Fruit fly (Drosophila melanogaster): Measurements from ENCODE around the gene Gr36b.

DNA sequence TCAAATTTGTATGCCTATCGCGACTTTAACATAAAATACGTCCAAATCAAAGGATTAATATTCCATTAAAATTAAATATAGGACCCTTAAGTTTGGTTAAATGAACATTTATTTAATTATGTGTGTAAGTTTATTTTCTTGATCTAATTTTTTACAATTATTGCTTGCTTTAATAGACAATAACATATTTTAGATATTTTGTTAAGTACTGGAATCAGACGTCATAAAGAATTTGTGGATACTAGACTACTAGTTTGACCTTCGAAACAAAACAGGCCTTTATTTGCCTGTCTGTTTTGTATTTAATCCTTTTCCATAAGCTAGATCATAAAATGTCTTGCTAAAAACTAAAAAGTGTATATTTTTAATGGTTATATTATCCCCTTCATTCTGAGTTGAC, 5.4 kb upstream of the Gr36b start, which contains the start of gene CG34169:
- TF ChIP-seq CG16779 (tag; optimal IDR thresholded peaks at IDR 0.05) (no peak), net (GFP tag; optimal IDR thresholded peaks at IDR 0.05) (no peak), dsx (GFP tag; optimal IDR thresholded peaks at IDR 0.05; ENCODE audit: poor library complexity, severe bottlenecking) (no peak), Gug (GFP tag; IDR thresholded peaks at IDR 0.05) (no peak), Sox102F (GFP tag; optimal IDR thresholded peaks at IDR 0.05) (no peak), acj6 (GFP tag; optimal IDR thresholded peaks at IDR 0.05) (no peak), ss (GFP tag; optimal IDR thresholded peaks at IDR 0.05) (no peak), Blimp-1 (GFP tag; optimal IDR thresholded peaks at IDR 0.05) (no peak)
